Worm (Caenorhabditis elegans) whole organism, mixed stage, embryonic: ENCODE measurements around the gene K07E3.2.

Source experiments
- blmp-1 ChIP-seq: fragments of 150-350 bp; optimal IDR thresholded peaks from 2 replicates; lab custom pipeline; 2014; ENCODE audit warnings: missing biosample characterization, missing genetic modification characterization
- ceh-43 ChIP-seq: fragments of 200-800 bp; sonication (Bioruptor generic); optimal IDR thresholded peaks from 2 replicates; lab custom pipeline; 2018; ENCODE audit warnings: mild to moderate bottlenecking, missing genetic modification characterization, moderate library complexity, missing compliant biosample characterization
- cnd-1 ChIP-seq: fragments of 200-800 bp; sonication (Bioruptor generic); optimal IDR thresholded peaks from 2 replicates; lab custom pipeline; 2018; ENCODE audit warnings: mild to moderate bottlenecking, missing genetic modification characterization, missing compliant biosample characterization
- lin-13 ChIP-seq: fragments of 150-350 bp; optimal IDR thresholded peaks from 2 replicates; lab custom pipeline; 2014; ENCODE audit warnings: missing biosample characterization, missing genetic modification characterization
- mep-1 ChIP-seq: fragments of 150-350 bp; optimal IDR thresholded peaks from 2 replicates; lab custom pipeline; 2017; ENCODE audit warnings: missing biosample characterization, missing genetic modification reagents, missing genetic modification characterization, inconsistent platforms
- nhr-12 ChIP-seq: fragments of 150-350 bp; optimal IDR thresholded peaks from 2 replicates; lab custom pipeline; 2014; ENCODE audit warnings: missing biosample characterization, missing genetic modification characterization
- nhr-2 ChIP-seq: fragments of 150-350 bp; optimal IDR thresholded peaks from 2 replicates; lab custom pipeline; 2014; ENCODE audit warnings: missing biosample characterization, missing genetic modification characterization
- nhr-237 ChIP-seq: fragments of 150-350 bp; optimal IDR thresholded peaks from 2 replicates; lab custom pipeline; 2014; ENCODE audit warnings: missing biosample characterization, missing genetic modification characterization
- nhr-76 ChIP-seq: sonication (generic microtip); optimal IDR thresholded peaks from 2 replicates; lab custom pipeline; 2017; ENCODE audit warnings: missing biosample characterization, missing genetic modification characterization
- pha-4 ChIP-seq: fragments of 150-350 bp; optimal IDR thresholded peaks from 2 replicates; lab custom pipeline; 2018; ENCODE audit warnings: missing biosample characterization, missing genetic modification reagents, missing genetic modification characterization
- snpc-4 ChIP-seq: fragments of 150-350 bp; optimal IDR thresholded peaks from 2 replicates; lab custom pipeline; 2014; ENCODE audit warnings: missing biosample characterization, missing genetic modification characterization
- unc-120 ChIP-seq: sonication (generic microtip); optimal IDR thresholded peaks from 2 replicates; lab custom pipeline; 2017; ENCODE audit warnings: missing genetic modification characterization, missing compliant biosample characterization; ENCODE audit not compliant: poor library complexity, severe bottlenecking
- unc-62 ChIP-seq: fragments of 150-350 bp; optimal IDR thresholded peaks from 2 replicates; lab custom pipeline; 2014; ENCODE audit warnings: missing biosample characterization, missing genetic modification reagents, missing genetic modification characterization
- ztf-11 ChIP-seq: fragments of 150-350 bp; optimal IDR thresholded peaks from 2 replicates; lab custom pipeline; 2014; ENCODE audit warnings: missing biosample characterization, missing genetic modification characterization

ce11 chrX:8156502-8156901 lies 52.4 kb downstream of the K07E3.2 start:
- no peak for TF ChIP-seq unc-62 (GFP tag; lab: Kevin White, UChicago)
- no peak for TF ChIP-seq mep-1 (tag; lab: Kevin White, UChicago)
- TF ChIP-seq nhr-76 (tag; lab: Kevin White, UChicago) = no peak
- TF ChIP-seq snpc-4 (tag; lab: Kevin White, UChicago) = no peak
- TF ChIP-seq nhr-2 (tag; lab: Kevin White, UChicago) = no peak
- no peak for TF ChIP-seq blmp-1
- no peak for TF ChIP-seq lin-13 (tag; lab: Kevin White, UChicago)
- no peak for TF ChIP-seq unc-120 (tag; lab: Kevin White, UChicago)
- no peak for TF ChIP-seq nhr-237 (tag; lab: Kevin White, UChicago)
- no peak for TF ChIP-seq ceh-43 (GFP tag; lab: Kevin White, UChicago)
- TF ChIP-seq nhr-12 (tag; lab: Kevin White, UChicago) = no peak
- no peak for TF ChIP-seq cnd-1 (tag; lab: Kevin White, UChicago)
- TF ChIP-seq ztf-11 (tag; lab: Kevin White, UChicago) = no peak
- no peak for TF ChIP-seq pha-4
